Fruit fly (Drosophila melanogaster): ENCODE data around the gene PQBP1.

Gene PQBP1

dm6 chr3R:25033142-25033586, 32.4 kb upstream of the PQBP1 start, which contains the start of gene Smg6 (continued):
- TF ChIP-seq GATAe (GFP tag; conservative IDR thresholded peaks at IDR 0.05) (no peak), kni (GFP tag; optimal IDR thresholded peaks at IDR 0.05) (no peak), lola (GFP tag; optimal IDR thresholded peaks at IDR 0.05) (no peak), cato (GFP tag; optimal IDR thresholded peaks at IDR 0.05; ENCODE audit: borderline replicate concordance) (no peak), CG12071 (GFP tag; optimal IDR thresholded peaks at IDR 0.05) (no peak), kah (GFP tag; optimal IDR thresholded peaks at IDR 0.05) (no peak), Dfd (GFP tag; optimal IDR thresholded peaks at IDR 0.05) (no peak), slou (GFP tag; optimal IDR thresholded peaks at IDR 0.05) (no peak), ttk (GFP tag; IDR thresholded peaks at IDR 0.05) (no peak), CG11085 (GFP tag; IDR thresholded peaks at IDR 0.05) (no peak), sim (GFP tag; IDR thresholded peaks at IDR 0.05) (no peak), CG2120 (GFP tag; optimal IDR thresholded peaks at IDR 0.05) (no peak), Drgx (GFP tag; IDR thresholded peaks at IDR 0.05) (no peak), CG11723 (GFP tag; optimal IDR thresholded peaks at IDR 0.05) (no peak), bsh (GFP tag; optimal IDR thresholded peaks at IDR 0.05) (no peak), CG10565 (GFP tag; optimal IDR thresholded peaks at IDR 0.05) (no peak), Lim3 (GFP tag; IDR thresholded peaks at IDR 0.05) (no peak), Gsc (GFP tag; IDR thresholded peaks at IDR 0.05) (no peak), CG9797 (GFP tag; optimal IDR thresholded peaks at IDR 0.05) (peak; percentile 97), ase (GFP tag; IDR thresholded peaks at IDR 0.05) (no peak), CG11247 (GFP tag; IDR thresholded peaks at IDR 0.05) (no peak), CG17328 (GFP tag; IDR thresholded peaks at IDR 0.05) (no peak), dpn (GFP tag; optimal IDR thresholded peaks at IDR 0.05) (no peak), pzg (GFP tag; optimal IDR thresholded peaks at IDR 0.05) (peak; percentile 90), abd-A (tag; optimal IDR thresholded peaks at IDR 0.05) (no peak), nom (GFP tag; optimal IDR thresholded peaks at IDR 0.05) (peak; percentile 37), ems (GFP tag; optimal IDR thresholded peaks at IDR 0.05) (no peak), CG17359 (tag; optimal IDR thresholded peaks at IDR 0.05) (no peak), zen (tag; optimal IDR thresholded peaks at IDR 0.05) (peak; percentile 22), CG11456 (GFP tag; IDR thresholded peaks at IDR 0.05) (no peak), CG13123 (GFP tag; optimal IDR thresholded peaks at IDR 0.05) (no peak), CG2199 (GFP tag; IDR thresholded peaks at IDR 0.05) (0 out of 3 replicates have a peak, but pooled peaks have one; percentile 34), CG10366 (GFP tag; IDR thresholded peaks at IDR 0.05) (no peak), Hr39 (optimal IDR thresholded peaks at IDR 0.05) (no peak), jing (GFP tag; optimal IDR thresholded peaks at IDR 0.05) (no peak), run (tag; optimal IDR thresholded peaks at IDR 0.05) (no peak), gem (tag; optimal IDR thresholded peaks at IDR 0.05) (no peak), CG2129 (GFP tag; IDR thresholded peaks at IDR 0.05; ENCODE audit: partially characterized antibody) (no peak), Optix (GFP tag; IDR thresholded peaks at IDR 0.05) (no peak), fu2 (GFP tag; optimal IDR thresholded peaks at IDR 0.05) (no peak), CG1603 (tag; optimal IDR thresholded peaks at IDR 0.05) (no peak), odd (GFP tag; optimal IDR thresholded peaks at IDR 0.05) (no peak), CG8388 (GFP tag; optimal IDR thresholded peaks at IDR 0.05) (no peak), ro (GFP tag; IDR thresholded peaks at IDR 0.05) (no peak), CG4360 (GFP tag; IDR thresholded peaks at IDR 0.05) (peak; percentile 93), CG10274 (GFP tag; optimal IDR thresholded peaks at IDR 0.05) (no peak), BtbVII (GFP tag; optimal IDR thresholded peaks at IDR 0.05) (no peak), ham (GFP tag; IDR thresholded peaks at IDR 0.05) (no peak), ci (GFP tag; IDR thresholded peaks at IDR 0.05) (0 out of 3 replicates have a peak, but pooled peaks have one; percentile 21), az2 (GFP tag; optimal IDR thresholded peaks at IDR 0.05) (no peak), gcm (GFP tag; optimal IDR thresholded peaks at IDR 0.05) (no peak), amos (GFP tag; IDR thresholded peaks at IDR 0.05; ENCODE audit: partially characterized antibody) (peak; percentile 31; the same call in 1 of the 2 replicates)

Data from whole organism, embryonic.